Worm (Caenorhabditis elegans) whole organism, mixed stage, embryonic: ENCODE results near the gene Y43F8C.11.
"Not testable (repeated sequence)": the region's sequence is repeated elsewhere in the genome, so short reads cannot be mapped to it uniquely, and the experiment has no call there.

ENCODE experiments used
- M03D4.4 ChIP-seq: sonication (generic microtip); optimal IDR thresholded peaks from 2 replicates; lab custom pipeline; 2017; ENCODE audit warnings: mild to moderate bottlenecking, missing genetic modification characterization, missing compliant biosample characterization
- bed-3 ChIP-seq: fragments of 200-800 bp; sonication (Bioruptor generic); optimal IDR thresholded peaks from 3 replicates; lab custom pipeline; 2018; ENCODE audit warnings: mild to moderate bottlenecking, missing genetic modification characterization, moderate library complexity, missing compliant biosample characterization
- blmp-1 ChIP-seq: fragments of 150-350 bp; optimal IDR thresholded peaks from 2 replicates; lab custom pipeline; 2014; ENCODE audit warnings: missing biosample characterization, missing genetic modification characterization
- ceh-39 ChIP-seq: fragments of 150-350 bp; optimal IDR thresholded peaks from 2 replicates; lab custom pipeline; 2014; ENCODE audit warnings: missing biosample characterization, missing genetic modification characterization
- ceh-43 ChIP-seq: fragments of 200-800 bp; sonication (Bioruptor generic); optimal IDR thresholded peaks from 2 replicates; lab custom pipeline; 2018; ENCODE audit warnings: mild to moderate bottlenecking, missing genetic modification characterization, moderate library complexity, missing compliant biosample characterization
- ceh-83 ChIP-seq: fragments of 200-800 bp; sonication (Bioruptor generic); optimal IDR thresholded peaks from 2 replicates; lab custom pipeline; 2018; ENCODE audit warnings: mild to moderate bottlenecking, missing genetic modification characterization, missing compliant biosample characterization
- ces-1 ChIP-seq: fragments of 150-350 bp; optimal IDR thresholded peaks from 2 replicates; lab custom pipeline; 2014; ENCODE audit warnings: missing biosample characterization, missing genetic modification reagents, missing genetic modification characterization
- cnd-1 ChIP-seq: fragments of 200-800 bp; sonication (Bioruptor generic); optimal IDR thresholded peaks from 2 replicates; lab custom pipeline; 2018; ENCODE audit warnings: mild to moderate bottlenecking, missing genetic modification characterization, missing compliant biosample characterization
- elt-3 ChIP-seq: fragments of 150-350 bp; optimal IDR thresholded peaks from 2 replicates; lab custom pipeline; 2014; ENCODE audit warnings: missing biosample characterization, missing genetic modification characterization
- flh-1 ChIP-seq: fragments of 200-800 bp; sonication (Bioruptor generic); optimal IDR thresholded peaks from 2 replicates; lab custom pipeline; 2018; ENCODE audit warnings: mild to moderate bottlenecking, missing genetic modification characterization, moderate library complexity, missing compliant biosample characterization
- ham-2 ChIP-seq: fragments of 200-800 bp; sonication (Bioruptor generic); optimal IDR thresholded peaks from 2 replicates; lab custom pipeline; 2018; ENCODE audit warnings: mild to moderate bottlenecking, missing genetic modification characterization, missing compliant biosample characterization
- hlh-1 ChIP-seq: fragments of 150-350 bp; optimal IDR thresholded peaks from 2 replicates; lab custom pipeline; 2014; ENCODE audit warnings: missing biosample characterization, missing genetic modification reagents, missing genetic modification characterization
- lin-13 ChIP-seq: fragments of 150-350 bp; optimal IDR thresholded peaks from 2 replicates; lab custom pipeline; 2014; ENCODE audit warnings: missing biosample characterization, missing genetic modification characterization
- lin-32 ChIP-seq: fragments of 200-800 bp; sonication (Bioruptor generic); optimal IDR thresholded peaks from 2 replicates; lab custom pipeline; 2018; ENCODE audit warnings: mild to moderate bottlenecking, missing genetic modification characterization, missing compliant biosample characterization
- lsy-2 ChIP-seq: fragments of 150-350 bp; optimal IDR thresholded peaks from 2 replicates; lab custom pipeline; 2014; ENCODE audit warnings: missing biosample characterization, missing genetic modification characterization
- mep-1 ChIP-seq: fragments of 150-350 bp; optimal IDR thresholded peaks from 2 replicates; lab custom pipeline; 2017; ENCODE audit warnings: missing biosample characterization, missing genetic modification reagents, missing genetic modification characterization, inconsistent platforms
- mls-2 ChIP-seq: sonication (generic microtip); optimal IDR thresholded peaks from 2 replicates; lab custom pipeline; 2016; ENCODE audit warnings: mild to moderate bottlenecking, missing genetic modification characterization, moderate library complexity, missing compliant biosample characterization
- nhr-12 ChIP-seq: fragments of 150-350 bp; optimal IDR thresholded peaks from 2 replicates; lab custom pipeline; 2014; ENCODE audit warnings: missing biosample characterization, missing genetic modification characterization
- nhr-2 ChIP-seq: fragments of 150-350 bp; optimal IDR thresholded peaks from 2 replicates; lab custom pipeline; 2014; ENCODE audit warnings: missing biosample characterization, missing genetic modification characterization
- nhr-237 ChIP-seq: fragments of 150-350 bp; optimal IDR thresholded peaks from 2 replicates; lab custom pipeline; 2014; ENCODE audit warnings: missing biosample characterization, missing genetic modification characterization
- nhr-76 ChIP-seq: sonication (generic microtip); optimal IDR thresholded peaks from 2 replicates; lab custom pipeline; 2017; ENCODE audit warnings: missing biosample characterization, missing genetic modification characterization
- sem-2 ChIP-seq: fragments of 200-800 bp; sonication (Bioruptor generic); optimal IDR thresholded peaks from 2 replicates; lab custom pipeline; 2018; ENCODE audit warnings: mild to moderate bottlenecking, missing genetic modification characterization, missing compliant biosample characterization
- snpc-4 ChIP-seq: fragments of 150-350 bp; optimal IDR thresholded peaks from 2 replicates; lab custom pipeline; 2014; ENCODE audit warnings: missing biosample characterization, missing genetic modification characterization
- sptf-1 ChIP-seq: sonication (generic microtip); optimal IDR thresholded peaks from 2 replicates; lab custom pipeline; 2017; ENCODE audit warnings: mild to moderate bottlenecking, missing genetic modification characterization, moderate library complexity, missing compliant biosample characterization
- tbx-8 ChIP-seq: fragments of 200-800 bp; sonication (Bioruptor generic); optimal IDR thresholded peaks from 2 replicates; lab custom pipeline; 2018; ENCODE audit warnings: mild to moderate bottlenecking, missing genetic modification characterization, moderate library complexity, missing compliant biosample characterization
- unc-120 ChIP-seq: sonication (generic microtip); optimal IDR thresholded peaks from 2 replicates; lab custom pipeline; 2017; ENCODE audit warnings: missing genetic modification characterization, missing compliant biosample characterization; ENCODE audit not compliant: poor library complexity, severe bottlenecking
- unc-62 ChIP-seq: fragments of 150-350 bp; optimal IDR thresholded peaks from 2 replicates; lab custom pipeline; 2014; ENCODE audit warnings: missing biosample characterization, missing genetic modification reagents, missing genetic modification characterization
- zip-8 ChIP-seq: fragments of 150-350 bp; optimal IDR thresholded peaks from 2 replicates; lab custom pipeline; 2014; ENCODE audit warnings: missing biosample characterization, missing genetic modification characterization
- ztf-11 ChIP-seq: fragments of 150-350 bp; optimal IDR thresholded peaks from 2 replicates; lab custom pipeline; 2014; ENCODE audit warnings: missing biosample characterization, missing genetic modification characterization

The Y43F8C.11 gene

DNA sequence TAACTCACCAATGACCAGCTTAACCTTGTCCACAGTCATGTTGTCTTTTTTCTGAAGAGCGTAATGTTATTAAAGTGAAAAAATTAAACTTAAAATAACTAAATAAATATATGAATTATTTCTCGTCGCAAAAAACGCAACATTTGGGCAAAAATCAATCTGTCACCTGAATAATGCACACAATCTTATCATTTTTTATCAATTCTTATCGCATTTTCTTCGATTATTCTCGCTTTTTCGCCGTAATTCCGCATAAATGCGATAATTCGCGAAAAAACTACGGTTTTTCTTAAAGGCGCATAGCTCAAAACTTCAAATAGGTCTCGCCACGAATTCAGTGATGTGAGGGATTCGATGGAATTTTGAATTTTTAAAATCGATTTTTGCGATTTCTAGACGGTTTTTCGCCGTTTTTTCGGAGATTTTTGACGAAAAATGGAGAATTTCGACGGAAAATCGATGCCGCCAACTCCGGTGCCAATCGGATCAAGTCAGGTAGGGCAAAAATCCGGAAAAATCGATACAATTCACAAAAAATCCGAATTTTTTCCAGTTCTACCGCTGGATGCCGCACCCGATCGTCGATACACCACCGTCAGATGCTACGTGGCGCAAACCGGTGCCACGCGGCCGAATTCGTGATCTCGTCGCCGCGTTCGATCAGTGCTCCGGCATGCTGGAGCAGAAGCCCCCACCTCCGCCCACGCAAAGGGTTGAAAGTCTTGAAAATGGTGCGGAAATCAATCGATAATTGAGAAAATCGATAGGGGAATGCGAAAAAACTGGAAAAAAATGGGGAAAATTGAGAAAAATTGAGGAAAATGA, 27.5 kb downstream of the Y43F8C.11 start, which contains the start of the genes Y43F8C.13 and ani-3:
Gene Y43F8C.13, minus strand, starts transcription at position 51 of the 825 bp plus-strand sequence.
Gene ani-3, plus strand, starts transcription at position 385 of the 825 bp plus-strand sequence.
- TF ChIP-seq ceh-43 (GFP tag; lab: Kevin White, UChicago) (no peak), tbx-8 (GFP tag; lab: Kevin White, UChicago) (no peak), elt-3 (no peak), ceh-83 (GFP tag; lab: Kevin White, UChicago) (no peak), M03D4.4 (no peak), lsy-2 (tag; lab: Kevin White, UChicago) (no peak), mls-2 (no peak), nhr-2 (tag; lab: Kevin White, UChicago) (no peak)

ce11 chrV:19708849-19709248, 38.8 kb downstream of the Y43F8C.11 start, which contains the start of gene srv-3:
TSS of gene srv-3 (minus strand) at chrV:19708949.
- TF ChIP-seq ces-1 (GFP tag; lab: Kevin White, UChicago) (no peak), nhr-2 (tag; lab: Kevin White, UChicago) (no peak), unc-120 (tag; lab: Kevin White, UChicago) (no peak), nhr-237 (tag; lab: Kevin White, UChicago) (no peak), mep-1 (no peak), elt-3 (no peak)

- TF ChIP-seq unc-62 (GFP tag; lab: Kevin White, UChicago); ztf-11 (tag; lab: Kevin White, UChicago); tbx-8 (GFP tag; lab: Kevin White, UChicago): not testable (repeated sequence)
Measured at ce11 chrV:19710514-19710913, 40.5 kb downstream of the Y43F8C.11 start, which contains the start of gene Y43F8C.15. TSS of gene Y43F8C.15 (minus strand) at chrV:19710614.

DNA sequence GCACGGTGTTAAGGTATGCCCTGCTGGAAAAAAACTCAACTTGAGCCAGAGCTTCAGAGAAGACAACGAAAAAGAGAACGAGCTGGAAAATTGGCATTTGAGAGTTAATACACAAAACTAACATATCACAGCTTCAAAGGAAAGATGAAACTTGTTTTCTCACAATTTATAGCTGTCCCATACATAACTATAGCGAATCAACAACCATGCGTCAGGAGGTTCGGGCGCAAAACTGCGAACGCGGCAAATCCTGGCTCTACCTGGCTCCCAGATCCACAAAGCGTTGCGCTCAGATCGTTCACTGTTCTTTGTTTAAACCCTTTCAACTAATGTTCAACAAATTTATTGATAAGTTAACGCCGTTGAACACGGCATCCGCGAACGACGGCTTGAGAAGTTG, 41.6 kb downstream of the Y43F8C.11 start, which contains the start of gene Y43F8C.23:
Gene Y43F8C.23, minus strand, starts transcription at position 101 of the 400 bp plus-strand sequence.
- TF ChIP-seq nhr-12, lsy-2, ceh-39 (tag; lab: Kevin White, UChicago): not testable (repeated sequence)

DNA sequence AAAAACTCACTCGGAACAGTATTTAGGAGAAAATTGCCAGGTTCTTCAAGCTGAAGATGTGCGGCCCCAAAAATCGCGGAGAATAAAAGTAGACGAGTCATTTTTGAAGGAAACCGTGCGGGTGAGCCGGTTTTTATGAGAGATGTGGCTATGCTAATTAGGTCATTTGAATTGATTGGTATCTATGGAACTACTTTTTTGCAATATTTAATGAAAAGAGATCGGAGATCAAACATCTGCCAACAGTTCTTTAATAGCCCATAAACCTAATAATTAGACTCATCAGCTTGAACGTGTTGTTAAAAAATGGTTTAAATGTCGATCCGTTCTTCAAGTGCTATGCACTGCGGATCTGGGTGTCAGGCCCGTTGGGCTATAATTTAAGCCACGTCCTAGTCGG, 45.4 kb downstream of the Y43F8C.11 start, which contains the start of gene Y43F8C.16:
Gene Y43F8C.16, minus strand, starts transcription at position 101 of the 400 bp plus-strand sequence.
- TF ChIP-seq elt-3 (no peak), ceh-43 (GFP tag; lab: Kevin White, UChicago) (no peak), ces-1 (GFP tag; lab: Kevin White, UChicago) (no peak), sptf-1 (tag; lab: Kevin White, UChicago) (no peak)

DNA sequence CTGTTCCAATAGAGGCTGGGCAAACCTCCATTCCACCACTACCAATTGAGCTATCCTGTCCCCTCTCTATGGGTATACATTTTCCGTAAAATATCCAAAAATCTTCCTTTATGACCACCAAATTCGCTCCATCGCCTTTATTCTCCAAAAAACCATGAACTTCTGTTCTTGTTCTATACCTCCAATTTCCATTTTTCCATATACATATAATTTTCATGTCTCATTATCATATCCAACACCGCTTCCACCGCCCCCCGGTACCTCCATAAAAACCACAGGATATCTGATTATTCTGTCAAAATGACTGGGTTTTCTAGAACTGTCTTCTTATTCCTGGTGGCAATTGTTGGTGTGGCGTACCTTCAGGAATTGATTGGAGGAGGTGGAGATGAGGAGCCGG, 45.8 kb downstream of the Y43F8C.11 start, which contains the start of gene Y43F8C.17:
Gene Y43F8C.17, plus strand, starts transcription at position 301 of the 400 bp plus-strand sequence.
- TF ChIP-seq lsy-2 (tag; lab: Kevin White, UChicago) (no peak), nhr-76 (no peak), ceh-83 (GFP tag; lab: Kevin White, UChicago) (no peak), sptf-1 (tag; lab: Kevin White, UChicago) (no peak)

DNA sequence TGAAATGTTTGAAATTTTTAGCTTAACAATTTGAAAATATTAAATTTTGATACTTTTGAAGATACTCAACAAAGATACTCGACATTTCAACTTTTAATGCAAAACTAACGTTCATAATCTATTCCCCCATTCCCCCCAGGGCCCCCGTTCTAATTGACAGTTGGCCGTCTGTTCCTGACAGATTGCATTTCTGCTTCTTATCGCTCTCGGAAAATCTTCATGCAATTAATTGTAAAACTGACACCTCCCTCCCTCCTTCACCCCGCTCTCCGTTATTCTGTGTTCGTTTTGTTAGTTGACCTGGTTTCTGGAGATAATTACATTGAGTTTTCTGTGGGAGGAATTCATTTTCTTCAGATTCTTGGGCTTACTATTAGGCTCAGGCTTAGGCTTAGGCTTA, 47.9 kb downstream of the Y43F8C.11 start:
- no peak for TF ChIP-seq mls-2
- no peak for TF ChIP-seq nhr-76
- no peak for TF ChIP-seq zip-8
- TF ChIP-seq hlh-1 (tag; lab: Kevin White, UChicago), result peak; percentile 21
- TF ChIP-seq unc-62 (GFP tag; lab: Kevin White, UChicago), result peak; percentile 86

- TF ChIP-seq elt-3 (no peak), lin-32 (GFP tag; lab: Kevin White, UChicago) (no peak), ham-2 (GFP tag; lab: Kevin White, UChicago) (no peak), cnd-1 (tag; lab: Kevin White, UChicago) (no peak), nhr-76 (no peak), unc-120 (tag; lab: Kevin White, UChicago) (no peak), lin-13 (tag; lab: Kevin White, UChicago) (no peak), bed-3 (GFP tag; lab: Kevin White, UChicago) (no peak), sptf-1 (tag; lab: Kevin White, UChicago) (no peak), ceh-83 (GFP tag; lab: Kevin White, UChicago) (no peak), nhr-237 (tag; lab: Kevin White, UChicago) (no peak), snpc-4 (tag; lab: Kevin White, UChicago) (no peak), sem-2 (GFP tag; lab: Kevin White, UChicago) (no peak), mep-1 (no peak), tbx-8 (GFP tag; lab: Kevin White, UChicago) (no peak), flh-1 (no peak), blmp-1 (no peak), unc-62 (GFP tag; lab: Kevin White, UChicago) (no peak)
Measured at ce11 chrV:19718660-19719059, 48.6 kb downstream of the Y43F8C.11 start.
